Worm (Caenorhabditis elegans): ENCODE measurements around the gene T05A7.6.

The T05A7.6 gene

DNA sequence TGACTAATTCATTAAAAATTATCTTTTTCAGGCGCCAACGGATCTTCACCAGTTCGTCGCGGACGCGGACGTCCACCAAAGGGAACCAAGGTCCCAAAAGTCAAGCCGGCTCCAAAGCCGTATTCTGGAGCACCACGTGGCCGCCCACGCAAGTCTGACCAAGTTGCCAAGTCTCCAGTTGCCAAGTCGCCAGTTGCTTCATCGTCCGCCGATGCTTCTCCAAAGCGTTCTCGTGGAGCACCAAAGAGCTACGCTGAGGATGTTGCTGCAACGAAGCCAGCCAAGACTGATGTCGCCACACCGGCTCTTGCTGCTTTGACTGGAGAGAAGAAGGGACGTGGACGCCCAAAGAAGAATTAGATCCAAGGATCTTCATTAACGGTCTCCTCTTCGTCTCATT is 1.6 kb upstream of the T05A7.6 start:
- TF ChIP-seq lin-13 (tag; optimal IDR thresholded peaks at IDR 0.05) (no peak), sptf-1 (tag; optimal IDR thresholded peaks at IDR 0.05) (no peak), nhr-2 (tag; optimal IDR thresholded peaks at IDR 0.05) (no peak), ztf-11 (tag; optimal IDR thresholded peaks at IDR 0.05) (no peak), snpc-4 (tag; optimal IDR thresholded peaks at IDR 0.05) (no peak), ceh-43 (GFP tag; optimal IDR thresholded peaks at IDR 0.05) (no peak), bed-3 (GFP tag; optimal IDR thresholded peaks at IDR 0.05) (no peak), elt-3 (tag; optimal IDR thresholded peaks at IDR 0.05) (no peak), ces-1 (GFP tag; optimal IDR thresholded peaks at IDR 0.05) (no peak), pha-4 (tag; optimal IDR thresholded peaks at IDR 0.05) (no peak), lin-32 (GFP tag; optimal IDR thresholded peaks at IDR 0.05) (no peak), zip-8 (tag; optimal IDR thresholded peaks at IDR 0.05) (no peak), unc-39 (tag; optimal IDR thresholded peaks at IDR 0.05) (no peak), mep-1 (tag; optimal IDR thresholded peaks at IDR 0.05) (no peak), flh-1 (GFP tag; optimal IDR thresholded peaks at IDR 0.05) (no peak), ham-2 (GFP tag; optimal IDR thresholded peaks at IDR 0.05) (no peak), nhr-76 (tag; optimal IDR thresholded peaks at IDR 0.05) (no peak), drap-1 (GFP tag; optimal IDR thresholded peaks at IDR 0.05) (no peak), hlh-1 (tag; optimal IDR thresholded peaks at IDR 0.05) (no peak), lsy-2 (tag; optimal IDR thresholded peaks at IDR 0.05) (no peak)

DNA sequence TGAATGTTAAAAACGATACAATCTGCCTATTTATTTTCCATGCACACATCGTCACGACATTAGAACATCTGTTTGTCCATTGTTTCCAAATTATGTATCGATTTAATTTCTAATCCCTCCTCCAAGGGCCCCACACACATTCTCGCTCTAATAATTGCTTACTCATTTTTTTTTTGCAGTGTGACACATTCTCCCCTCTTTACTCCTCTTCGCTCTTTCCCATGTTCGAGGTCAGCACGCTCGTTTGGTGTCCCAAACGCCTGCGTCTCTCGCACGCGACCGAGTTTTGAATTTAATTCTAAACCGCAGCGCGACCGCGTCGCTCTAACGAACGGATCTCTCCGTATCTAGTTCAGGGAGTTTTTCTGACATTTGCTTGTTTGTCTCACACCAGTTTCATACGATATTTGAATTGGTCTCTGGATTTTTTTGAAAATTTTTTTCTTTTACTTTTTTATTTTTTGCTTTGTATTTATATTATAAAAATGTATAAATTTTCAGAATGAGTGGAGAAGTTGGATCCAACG is 1.1 kb upstream of the T05A7.6 start, which contains the start of the genes clec-140 and hmg-11:
TSS of gene clec-140 (plus strand) at position 477 of the 527 bp plus-strand sequence.
TSS of gene hmg-11 (plus strand) at position 502 of the 527 bp plus-strand sequence.
- TF ChIP-seq unc-120 (tag; optimal IDR thresholded peaks at IDR 0.05; ENCODE audit: poor library complexity, severe bottlenecking) (peak; percentile 43), mep-1 (tag; optimal IDR thresholded peaks at IDR 0.05) (peak; percentile 90), nhr-12 (tag; optimal IDR thresholded peaks at IDR 0.05) (no peak), ham-2 (GFP tag; optimal IDR thresholded peaks at IDR 0.05) (no peak), blmp-1 (tag; optimal IDR thresholded peaks at IDR 0.05) (no peak), sptf-1 (tag; optimal IDR thresholded peaks at IDR 0.05) (peak; percentile 65), cnd-1 (tag; optimal IDR thresholded peaks at IDR 0.05) (peak; percentile 91), pha-4 (tag; optimal IDR thresholded peaks at IDR 0.05) (peak; percentile 12), zip-8 (tag; optimal IDR thresholded peaks at IDR 0.05) (no peak), lin-32 (GFP tag; optimal IDR thresholded peaks at IDR 0.05) (peak; percentile 59), ztf-11 (tag; optimal IDR thresholded peaks at IDR 0.05) (peak; percentile 76), unc-62 (GFP tag; optimal IDR thresholded peaks at IDR 0.05) (peak; percentile 43), nhr-76 (tag; optimal IDR thresholded peaks at IDR 0.05) (no peak), elt-3 (tag; optimal IDR thresholded peaks at IDR 0.05) (no peak), nhr-28 (tag; optimal IDR thresholded peaks at IDR 0.05) (no peak), bed-3 (GFP tag; optimal IDR thresholded peaks at IDR 0.05) (no peak), lsy-2 (tag; optimal IDR thresholded peaks at IDR 0.05) (peak; percentile 3), unc-39 (tag; optimal IDR thresholded peaks at IDR 0.05) (no peak), ces-1 (GFP tag; optimal IDR thresholded peaks at IDR 0.05) (peak; percentile 83), sem-2 (GFP tag; optimal IDR thresholded peaks at IDR 0.05) (no peak), snpc-4 (tag; optimal IDR thresholded peaks at IDR 0.05) (no peak), nhr-2 (tag; optimal IDR thresholded peaks at IDR 0.05) (peak; percentile 63), mab-5 (tag; optimal IDR thresholded peaks at IDR 0.05) (no peak), ceh-43 (GFP tag; optimal IDR thresholded peaks at IDR 0.05) (peak; percentile 22), nhr-237 (tag; optimal IDR thresholded peaks at IDR 0.05) (no peak), elt-1 (tag; optimal IDR thresholded peaks at IDR 0.05; ENCODE audit: borderline replicate concordance, insufficient read depth) (no peak), ceh-83 (GFP tag; optimal IDR thresholded peaks at IDR 0.05) (no peak), ceh-39 (tag; optimal IDR thresholded peaks at IDR 0.05) (peak; percentile 67), lin-13 (tag; optimal IDR thresholded peaks at IDR 0.05) (peak; percentile 30), mls-2 (tag; optimal IDR thresholded peaks at IDR 0.05) (peak; percentile 60), hlh-1 (tag; optimal IDR thresholded peaks at IDR 0.05) (peak; percentile 19), M03D4.4 (tag; optimal IDR thresholded peaks at IDR 0.05) (no peak), flh-1 (GFP tag; optimal IDR thresholded peaks at IDR 0.05) (no peak), drap-1 (GFP tag; optimal IDR thresholded peaks at IDR 0.05) (no peak), tbx-8 (GFP tag; optimal IDR thresholded peaks at IDR 0.05) (no peak)

DNA sequence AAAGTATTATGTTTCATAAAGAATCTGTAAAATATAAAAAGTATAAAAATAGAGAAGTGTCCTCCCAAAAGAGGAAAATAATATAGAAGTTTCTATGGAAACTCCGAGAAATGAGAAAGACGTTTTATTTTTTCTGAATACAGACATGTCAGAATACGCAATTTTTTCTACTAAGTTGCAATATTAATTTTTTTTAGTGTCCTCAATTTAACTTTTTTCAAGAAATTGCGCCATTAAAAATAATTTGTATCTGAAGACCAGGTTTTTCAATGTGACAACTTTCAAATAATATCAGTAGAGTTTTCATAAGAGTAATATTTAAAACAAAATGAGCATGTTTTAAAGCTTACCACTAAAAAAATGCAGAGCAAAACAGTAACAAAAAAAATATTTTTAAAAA is 4.0 kb downstream of the T05A7.6 start, which contains the start of gene fut-5:
TSS of gene fut-5 (minus strand) at position 101 of the 400 bp plus-strand sequence.
- TF ChIP-seq ceh-39 (tag; optimal IDR thresholded peaks at IDR 0.05) (no peak), mls-2 (tag; optimal IDR thresholded peaks at IDR 0.05) (no peak), ham-2 (GFP tag; optimal IDR thresholded peaks at IDR 0.05) (no peak), nhr-2 (tag; optimal IDR thresholded peaks at IDR 0.05) (no peak), tbx-8 (GFP tag; optimal IDR thresholded peaks at IDR 0.05) (no peak), cnd-1 (tag; optimal IDR thresholded peaks at IDR 0.05) (no peak), unc-39 (tag; optimal IDR thresholded peaks at IDR 0.05) (no peak)

All from whole organism, mixed stage, embryonic.